ENCODE assay signal across 3 fruit fly cellular contexts in genomic region chr2L:8372248-8372647, dm6.
TF ChIP-seq lines count a peak whose summit lies in the region.

No protein-coding gene starts in this region.

- TF ChIP-seq CTCF in whole organism, embryonic (GFP tag; optimal IDR thresholded peaks at IDR 0.05; lab: Kevin White, UChicago) = no peak

TF ChIP-seq in whole organism, embryonic, 481 proteins besides CTCF, POLR2A, EP300 and RAD21:
- TF ChIP-seq CG14441 (GFP tag; IDR thresholded peaks at IDR 0.05; lab: Robert Waterston, UW) = no peak
- peak; percentile 20 for TF ChIP-seq lab (GFP tag; optimal IDR thresholded peaks at IDR 0.05; lab: Kevin White, UChicago)
- peak; percentile 23 for TF ChIP-seq sug (tag; optimal IDR thresholded peaks at IDR 0.05; lab: Kevin White, UChicago)
- peak; percentile 58 for TF ChIP-seq Ets65A (GFP tag; lab: Kevin White, UChicago)
- TF ChIP-seq mirr (GFP tag; optimal IDR thresholded peaks at IDR 0.05; lab: Kevin White, UChicago) = peak; percentile 39
- TF ChIP-seq CG4730 (GFP tag; IDR thresholded peaks at IDR 0.05; lab: Robert Waterston, UW) = 0 out of 2 replicates have a peak, but pooled peaks have one; percentile 17
- peak; percentile 64 for TF ChIP-seq Med (GFP tag; lab: Kevin White, UChicago)
- TF ChIP-seq exex (tag; optimal IDR thresholded peaks at IDR 0.05; lab: Kevin White, UChicago) = peak; percentile 83
- TF ChIP-seq Eip74EF (GFP tag; optimal IDR thresholded peaks at IDR 0.05; lab: Kevin White, UChicago) = no peak
- no peak for TF ChIP-seq CG17568 (GFP tag; optimal IDR thresholded peaks at IDR 0.05; lab: Kevin White, UChicago)
- TF ChIP-seq mam (GFP tag; optimal IDR thresholded peaks at IDR 0.05; lab: Kevin White, UChicago) = no peak
- no peak for TF ChIP-seq zen (tag; optimal IDR thresholded peaks at IDR 0.05; lab: Kevin White, UChicago)
- TF ChIP-seq Hmx (GFP tag; optimal IDR thresholded peaks at IDR 0.05; lab: Kevin White, UChicago) = no peak

TF ChIP-seq in whole organism, prepupa, 60 proteins besides CTCF, POLR2A, EP300 and RAD21:
- peak; percentile 6 for TF ChIP-seq vri (GFP tag; optimal IDR thresholded peaks at IDR 0.05; lab: Kevin White, UChicago)
- no peak for TF ChIP-seq CG4318 (GFP tag; optimal IDR thresholded peaks at IDR 0.05; lab: Kevin White, UChicago)

TF ChIP-seq in whole organism, wandering third instar larva, 38 proteins besides CTCF, POLR2A, EP300 and RAD21:
- TF ChIP-seq CG9705 (GFP tag; optimal IDR thresholded peaks at IDR 0.05; lab: Kevin White, UChicago) (no peak), CrebA (GFP tag; optimal IDR thresholded peaks at IDR 0.05; lab: Kevin White, UChicago; ENCODE audit: borderline replicate concordance) (no peak), Rel (GFP tag; optimal IDR thresholded peaks at IDR 0.05; lab: Kevin White, UChicago) (no peak), Rel (tag; optimal IDR thresholded peaks at IDR 0.05; lab: Kevin White, UChicago) (peak; percentile 27), dl (GFP tag; optimal IDR thresholded peaks at IDR 0.05; lab: Kevin White, UChicago; ENCODE audit: insufficient read depth in 1 of 2, partially characterized antibody in 2 of 2) (no peak)
